Fruit fly (Drosophila melanogaster): ENCODE measurements around the gene CG13251.

CG13251 gene

DNA sequence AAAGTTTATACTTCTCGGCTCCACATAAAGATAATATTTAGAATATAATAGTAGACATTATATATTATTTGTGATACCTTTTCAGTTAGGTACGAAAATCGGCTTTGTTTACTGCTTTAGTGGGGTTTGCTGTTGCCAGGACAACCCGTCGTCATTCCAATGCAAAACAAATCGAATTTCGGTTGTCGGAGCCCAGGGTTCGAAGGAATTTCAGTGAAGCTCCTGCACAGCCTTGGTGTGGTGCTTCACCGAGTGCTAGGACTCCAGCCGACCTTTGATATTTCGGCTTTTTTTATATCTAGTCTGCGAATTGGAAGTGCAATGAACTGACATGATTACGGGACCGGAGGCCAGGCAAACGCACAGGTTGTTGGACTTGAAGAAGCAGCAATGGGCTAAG is at the start of gene CG13251:
Gene CG13251, plus strand, starts transcription at position 301 of the 400 bp plus-strand sequence.
- no peak for TF ChIP-seq CTCF (optimal IDR thresholded peaks at IDR 0.05)
- TF ChIP-seq CG8478 (optimal IDR thresholded peaks at IDR 0.05) = no peak

DNA sequence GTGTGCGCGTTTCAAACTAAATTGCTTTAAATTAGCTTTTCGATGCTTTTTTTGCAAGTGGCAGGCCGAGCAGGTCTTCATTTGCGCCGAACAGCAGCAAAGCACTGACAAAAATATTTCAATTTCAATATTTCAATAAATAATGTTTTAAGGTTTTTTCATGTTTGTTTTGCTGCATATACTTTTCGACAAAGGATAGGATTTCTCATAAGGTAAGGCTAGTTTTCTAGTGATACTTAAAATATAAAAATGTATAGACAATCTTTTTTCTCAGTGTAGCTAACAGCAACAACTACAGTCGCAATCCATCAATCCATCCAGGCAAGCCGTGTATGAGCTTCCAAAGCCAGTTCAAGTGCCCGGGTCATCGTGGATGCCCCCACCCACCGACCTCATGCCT is 48.5 kb upstream of the CG13251 start:
- TF ChIP-seq CTCF (optimal IDR thresholded peaks at IDR 0.05) (no peak), CG8478 (optimal IDR thresholded peaks at IDR 0.05) (no peak)

DNA sequence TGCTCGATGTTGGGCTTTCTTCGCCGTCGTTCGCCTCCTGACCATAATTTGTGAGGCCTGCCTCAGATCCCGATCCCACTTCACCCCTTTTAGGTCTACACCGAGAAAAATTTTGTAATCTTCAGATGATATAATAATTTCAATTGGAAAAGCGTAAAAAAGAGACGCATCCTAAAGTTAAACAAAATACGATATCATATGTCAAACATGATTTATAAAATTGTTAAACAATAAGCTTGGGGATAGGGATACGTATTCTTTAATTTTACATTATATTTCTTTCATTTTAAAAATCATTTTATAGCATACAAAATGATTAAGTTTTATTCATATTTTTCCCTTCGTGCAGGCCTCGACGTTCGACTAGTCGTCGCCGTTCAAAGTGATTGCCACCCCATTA is 44.4 kb upstream of the CG13251 start:
- TF ChIP-seq CG8478 (optimal IDR thresholded peaks at IDR 0.05) = no peak
- TF ChIP-seq CTCF (optimal IDR thresholded peaks at IDR 0.05) = no peak

DNA sequence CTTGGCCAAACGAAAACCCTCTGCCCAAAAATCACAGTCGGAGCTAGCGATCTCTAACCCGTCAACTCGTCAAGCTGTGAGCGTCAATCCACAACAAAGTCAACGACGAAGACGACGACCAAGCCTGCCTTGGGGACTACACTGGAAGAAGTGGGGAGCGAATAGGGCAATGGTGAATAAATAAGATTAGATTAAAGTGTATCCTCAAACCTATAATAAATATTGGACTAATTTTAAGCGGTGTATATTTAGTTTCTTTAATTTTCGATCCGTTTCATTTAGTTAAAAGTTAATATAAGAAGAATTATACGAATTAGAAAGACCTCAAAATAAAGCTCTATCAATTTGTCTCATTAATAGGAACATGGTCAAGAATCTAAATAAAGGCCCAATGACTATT is 41.2 kb upstream of the CG13251 start:
- TF ChIP-seq CG8478 (optimal IDR thresholded peaks at IDR 0.05) = no peak
- TF ChIP-seq CTCF (optimal IDR thresholded peaks at IDR 0.05) = no peak

DNA sequence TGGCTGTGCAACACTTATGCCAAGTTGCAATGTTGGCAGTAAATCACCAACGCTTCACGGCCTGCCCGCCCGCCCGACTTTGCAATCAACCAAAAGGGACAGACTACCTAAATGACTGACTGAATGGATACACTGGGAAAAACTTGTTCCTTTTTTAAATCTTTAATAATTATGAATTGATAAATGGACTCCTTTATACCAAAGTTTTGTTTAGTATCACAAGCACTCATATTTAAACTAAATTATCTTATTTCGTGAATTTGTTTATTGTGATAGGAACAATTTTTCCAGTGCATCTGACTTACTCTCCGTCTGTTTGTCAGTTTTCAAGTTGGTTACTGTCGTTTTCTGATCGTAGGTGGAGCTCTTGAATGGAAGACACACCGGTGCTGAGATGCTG is 36.4 kb upstream of the CG13251 start:
- TF ChIP-seq CTCF (optimal IDR thresholded peaks at IDR 0.05) (no peak), CG8478 (optimal IDR thresholded peaks at IDR 0.05) (no peak)

DNA sequence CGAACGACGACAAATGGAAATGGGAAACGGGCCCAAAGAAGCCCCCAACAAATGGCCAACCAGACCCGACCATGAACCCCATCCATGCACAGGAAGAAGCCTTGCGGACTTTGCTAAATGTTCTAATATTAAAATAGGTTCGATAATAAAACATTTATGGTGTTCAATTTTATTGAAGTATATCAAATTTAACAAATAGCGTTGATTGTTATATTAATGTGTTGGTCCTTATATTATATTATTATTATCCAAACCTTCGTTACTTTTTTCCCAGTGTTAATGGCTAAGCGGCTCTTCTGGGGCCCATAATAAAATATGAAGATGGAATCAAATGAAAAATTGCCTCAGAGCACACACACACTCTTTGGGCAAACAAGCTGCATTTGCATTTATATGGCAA is 34.4 kb upstream of the CG13251 start:
- TF ChIP-seq CG8478 (optimal IDR thresholded peaks at IDR 0.05) (no peak), CTCF (optimal IDR thresholded peaks at IDR 0.05) (no peak)

DNA sequence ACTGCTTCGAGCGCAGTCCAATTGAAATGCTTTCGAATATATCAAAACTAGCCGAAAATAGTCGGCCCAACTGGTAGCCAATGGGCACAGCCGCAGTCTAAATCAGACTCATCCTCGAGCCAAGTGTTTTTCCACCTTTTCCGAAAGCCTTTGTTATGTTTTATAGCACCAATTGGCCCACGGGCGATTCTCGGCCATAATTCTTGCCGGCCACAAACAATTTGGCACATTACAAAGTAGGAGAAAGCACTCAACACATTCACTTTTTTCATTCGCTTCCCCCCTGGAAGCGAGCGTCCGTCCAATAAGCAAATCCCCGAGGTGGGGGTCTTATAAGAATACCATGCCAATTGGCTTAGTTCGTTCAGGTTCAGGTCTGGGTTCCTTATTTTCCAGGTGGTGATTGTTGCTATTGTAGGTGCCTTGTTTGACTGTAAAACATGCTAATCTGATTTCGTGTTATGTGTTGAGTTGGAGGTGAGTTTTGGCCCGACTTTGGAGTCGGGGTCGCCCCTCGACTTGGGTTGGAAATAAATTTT is 33.3 kb upstream of the CG13251 start:
- TF ChIP-seq CTCF (optimal IDR thresholded peaks at IDR 0.05) (no peak), CG8478 (optimal IDR thresholded peaks at IDR 0.05) (no peak)

DNA sequence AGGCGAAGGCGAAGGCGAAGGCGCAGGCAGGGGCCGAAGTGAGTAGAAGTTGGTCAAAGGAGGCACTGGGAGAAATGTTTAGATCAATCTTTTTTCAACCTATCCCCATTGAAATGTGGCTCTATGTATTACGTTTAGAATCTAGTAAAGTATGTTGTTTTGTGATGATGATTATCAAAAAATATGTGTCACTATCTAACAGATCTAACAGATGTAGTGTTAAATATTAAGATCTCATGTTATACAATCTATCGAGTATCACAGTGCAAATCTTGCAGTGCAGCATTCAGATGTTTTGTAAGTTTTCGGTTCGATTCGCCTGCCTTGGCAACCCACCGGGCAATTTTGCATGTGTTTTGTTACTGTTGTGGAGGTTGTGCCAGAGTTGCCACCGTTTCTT is 26.5 kb upstream of the CG13251 start:
- TF ChIP-seq CTCF (optimal IDR thresholded peaks at IDR 0.05) (no peak), CG8478 (optimal IDR thresholded peaks at IDR 0.05) (no peak)

DNA sequence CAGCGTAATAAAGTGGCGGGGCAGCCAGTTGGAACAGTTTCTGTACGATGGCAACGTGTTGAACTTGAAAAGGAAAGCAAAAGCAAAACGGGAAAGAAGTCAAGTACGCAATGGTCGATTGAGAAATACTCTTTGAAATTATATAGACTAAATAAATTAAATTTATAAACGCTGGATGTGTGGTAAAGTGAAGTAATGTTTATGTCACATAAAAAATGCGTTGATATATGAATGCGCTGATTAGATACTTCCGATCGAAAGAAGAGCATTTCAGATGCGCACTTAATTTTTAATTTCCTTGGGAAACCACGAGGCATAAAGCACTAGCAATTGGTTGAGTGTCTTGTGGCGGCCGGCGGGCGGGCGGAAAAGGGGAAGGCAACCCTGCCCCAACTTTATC is 24.2 kb upstream of the CG13251 start:
- TF ChIP-seq CTCF (optimal IDR thresholded peaks at IDR 0.05) (no peak), CG8478 (optimal IDR thresholded peaks at IDR 0.05) (no peak)

DNA sequence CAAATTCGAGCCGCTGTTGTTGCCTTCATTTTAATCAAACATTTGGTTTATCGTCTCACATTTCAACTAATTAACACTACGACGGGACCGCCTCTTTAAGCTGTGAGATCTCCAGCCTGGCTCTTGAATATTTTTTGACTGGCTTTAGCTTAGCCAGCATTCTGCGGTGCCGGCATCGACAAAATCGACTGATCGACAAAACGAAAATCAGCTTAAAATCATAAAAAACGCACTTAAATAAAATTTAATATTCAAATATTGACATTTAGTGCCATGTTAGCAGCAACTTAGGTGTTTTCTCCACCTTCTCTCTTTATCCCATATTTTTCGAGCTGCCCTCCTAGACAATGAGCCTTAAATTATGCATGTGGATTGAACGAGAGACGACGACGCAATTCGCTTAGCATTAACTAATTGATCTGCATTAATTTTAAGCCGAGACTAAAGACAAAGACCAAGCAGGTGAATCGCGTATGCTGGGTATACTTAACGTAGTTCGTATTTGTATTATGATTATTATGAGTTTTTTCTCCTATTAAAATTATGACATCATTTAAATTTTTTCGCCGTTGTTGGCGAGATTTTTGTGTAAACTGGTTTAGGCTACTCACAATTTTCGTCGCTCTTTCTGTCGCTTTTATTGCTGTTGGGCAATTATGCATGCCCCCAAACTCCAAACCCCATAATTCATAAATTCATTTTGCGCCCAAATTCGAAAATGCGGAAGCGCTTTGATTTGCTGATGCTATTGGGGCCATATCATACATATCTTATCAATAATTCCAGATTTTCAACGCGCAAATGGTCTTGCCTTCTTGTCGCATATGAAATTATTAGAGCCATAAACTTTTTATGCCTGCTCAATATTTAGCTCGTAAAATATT is 20.3 kb upstream of the CG13251 start:
- no peak for TF ChIP-seq CG8478 (optimal IDR thresholded peaks at IDR 0.05)
- no peak for TF ChIP-seq CTCF (optimal IDR thresholded peaks at IDR 0.05)

DNA sequence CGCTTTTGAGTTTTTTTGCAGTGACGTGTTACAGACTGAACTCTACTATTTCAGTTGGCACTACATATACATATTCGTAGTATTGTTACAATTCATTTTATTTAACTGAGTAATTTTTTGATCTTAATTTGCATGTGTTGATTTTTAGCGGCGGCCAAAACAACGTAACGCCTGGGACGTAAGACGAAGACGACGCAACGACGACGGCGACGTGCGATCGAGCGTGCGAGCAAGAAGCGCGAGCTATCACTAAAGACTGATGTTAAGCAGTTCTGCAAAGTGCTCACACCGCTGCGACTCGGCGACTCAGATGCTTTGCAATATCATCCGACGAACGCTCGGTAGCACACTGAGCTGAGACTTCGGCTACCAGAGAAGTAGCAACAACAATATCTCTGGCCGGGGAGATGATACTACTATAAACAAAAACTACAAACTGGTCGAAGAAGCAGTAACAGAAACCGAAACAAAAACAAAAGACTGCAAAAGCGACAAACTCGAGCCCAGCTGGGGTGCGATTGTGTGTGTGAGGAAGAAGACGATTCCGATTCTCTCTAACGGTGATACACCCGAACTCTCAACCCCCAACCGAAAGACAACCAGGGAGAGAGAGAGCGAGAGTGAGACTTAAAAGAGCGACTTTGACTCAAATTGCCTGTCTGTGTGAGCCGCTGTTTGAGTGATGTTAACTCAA is 16.5 kb upstream of the CG13251 start, which contains the start of gene knrl:
Gene knrl, minus strand, starts transcription at position 357 of the 694 bp plus-strand sequence.
- peak in 1 of 2 experiments; percentile 16 for TF ChIP-seq CTCF (optimal IDR thresholded peaks at IDR 0.05)
- TF ChIP-seq CG8478 (optimal IDR thresholded peaks at IDR 0.05) = no peak

DNA sequence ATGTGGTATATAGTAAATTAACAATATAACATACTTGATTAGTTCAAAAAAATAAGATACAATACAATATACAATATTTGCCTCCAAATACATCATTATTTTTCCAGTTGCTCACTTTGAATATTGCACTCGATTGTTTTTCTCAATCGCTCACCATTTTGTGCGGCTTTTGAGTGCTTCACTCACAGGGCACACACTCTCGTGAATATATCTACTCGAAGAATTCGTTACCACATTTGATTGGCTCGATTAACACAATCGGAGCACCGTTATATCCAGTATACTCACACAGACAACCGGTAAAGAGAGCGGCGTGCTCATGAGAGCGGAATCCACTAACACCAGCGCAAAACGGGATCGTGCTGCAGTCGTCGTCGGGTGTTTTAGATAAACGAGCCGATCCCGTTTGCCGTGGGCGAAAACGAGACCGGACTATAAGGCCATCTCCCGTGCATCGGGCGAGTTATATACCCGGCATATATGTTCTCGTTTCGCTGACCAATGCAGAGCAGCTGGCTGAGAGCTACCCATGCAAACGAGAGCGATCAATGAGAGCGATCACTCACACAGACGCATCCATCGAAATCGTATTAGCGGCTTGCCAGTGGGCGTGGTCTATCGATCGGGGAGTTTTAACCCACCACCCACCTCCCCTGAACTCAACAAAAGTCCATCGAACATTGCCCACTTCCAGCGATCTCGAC is 15.4 kb upstream of the CG13251 start:
- TF ChIP-seq CTCF (optimal IDR thresholded peaks at IDR 0.05) (peak; percentile 29 to 34), CG8478 (optimal IDR thresholded peaks at IDR 0.05) (peak; percentile 52)

DNA sequence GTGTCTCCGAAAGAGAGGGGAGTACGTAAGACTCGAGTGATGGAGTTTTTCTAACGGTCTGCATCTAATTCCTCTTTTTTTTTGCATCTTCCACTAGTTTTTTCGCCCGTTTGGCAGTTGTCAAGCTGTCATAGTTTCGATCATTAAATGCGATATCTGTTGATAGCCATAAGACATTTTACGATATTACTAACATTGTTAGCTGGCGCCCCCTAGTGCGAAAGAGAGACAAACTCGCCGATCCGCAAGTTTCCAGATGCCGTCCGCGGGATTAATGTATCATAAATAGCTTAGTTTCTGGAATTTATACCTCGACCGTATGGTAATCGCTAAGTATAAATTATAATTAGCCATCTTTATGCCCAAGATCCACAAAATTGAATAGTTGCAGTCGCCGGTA is 14.8 kb upstream of the CG13251 start:
- TF ChIP-seq CTCF (optimal IDR thresholded peaks at IDR 0.05) (peak; percentile 63 to 70), CG8478 (optimal IDR thresholded peaks at IDR 0.05) (no peak)

DNA sequence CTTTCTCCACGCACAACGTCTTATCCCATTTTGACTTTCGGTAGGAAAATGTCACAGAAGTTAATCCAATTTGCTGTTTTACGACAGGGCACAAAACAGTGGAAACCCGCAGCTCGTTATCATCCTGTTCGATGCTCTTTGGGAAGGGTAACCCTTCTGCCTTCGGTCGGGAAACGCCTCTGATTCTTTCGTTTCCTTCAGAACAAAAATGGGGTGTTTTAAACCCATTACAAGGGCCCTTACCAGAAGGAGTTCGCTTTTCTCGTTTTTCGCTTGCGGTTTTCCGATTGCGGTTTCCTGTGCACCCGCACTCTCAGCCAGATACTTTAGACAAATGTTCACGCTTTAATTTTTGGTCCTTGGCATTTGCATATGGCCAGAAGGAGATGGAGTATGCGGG is 13.9 kb upstream of the CG13251 start:
- TF ChIP-seq CG8478 (optimal IDR thresholded peaks at IDR 0.05) = no peak
- no peak for TF ChIP-seq CTCF (optimal IDR thresholded peaks at IDR 0.05)

DNA sequence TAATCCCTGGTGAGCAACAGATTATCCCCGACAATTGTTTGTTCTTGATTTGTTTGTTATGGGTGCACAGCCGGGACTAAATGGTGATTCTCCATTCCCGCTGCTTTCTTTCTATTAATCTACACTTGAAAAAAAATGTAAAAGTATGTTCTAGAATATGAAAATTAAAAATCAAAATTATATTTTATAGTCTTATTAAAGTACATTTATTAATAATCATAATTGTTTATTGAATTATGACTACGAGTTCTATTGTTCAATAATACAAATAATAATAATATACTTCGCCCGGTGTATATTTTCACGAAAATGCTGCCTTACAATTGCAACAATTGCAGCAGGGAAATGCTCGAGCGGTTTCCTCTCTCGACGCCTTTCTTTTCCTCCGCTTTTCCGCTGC is 13.4 kb upstream of the CG13251 start:
- TF ChIP-seq CG8478 (optimal IDR thresholded peaks at IDR 0.05) = no peak
- no peak for TF ChIP-seq CTCF (optimal IDR thresholded peaks at IDR 0.05)

All from S2 (cell line).